Fruit fly (Drosophila melanogaster): Measurements from ENCODE around the gene CecC.

The CecC gene

dm6 chr3R:30208766-30209484 lies 7.4 kb upstream of the CecC start, which contains the start of gene RpS7 (continued):
- TF ChIP-seq CG10274 (GFP tag; optimal IDR thresholded peaks at IDR 0.05) (peak; percentile 58), Eip74EF (GFP tag; optimal IDR thresholded peaks at IDR 0.05) (peak in 1 of 2 experiments; percentile 75), HLHmδ (GFP tag; optimal IDR thresholded peaks at IDR 0.05) (peak; percentile 96), CG13123 (GFP tag; optimal IDR thresholded peaks at IDR 0.05) (no peak), Bgb (GFP tag; IDR thresholded peaks at IDR 0.05; ENCODE audit: partially characterized antibody) (peak; percentile 96), bab2 (GFP tag; optimal IDR thresholded peaks at IDR 0.05) (peak; percentile 23), run (tag; optimal IDR thresholded peaks at IDR 0.05) (peak; percentile 67), CG10543 (GFP tag; optimal IDR thresholded peaks at IDR 0.05) (peak; percentile 88), en (GFP tag; optimal IDR thresholded peaks at IDR 0.05) (no peak), nom (GFP tag; optimal IDR thresholded peaks at IDR 0.05) (peak; percentile 90), Hey (tag; optimal IDR thresholded peaks at IDR 0.05) (peak; percentile 74), CG32767 (GFP tag; IDR thresholded peaks at IDR 0.05) (0 out of 2 replicates have a peak, but pooled peaks have one; percentile 43), CG6791 (GFP tag; IDR thresholded peaks at IDR 0.05; ENCODE audit: partially characterized antibody) (peak; percentile 94), rib (GFP tag; IDR thresholded peaks at IDR 0.05) (peak; percentile 66), Sox100B (GFP tag; optimal IDR thresholded peaks at IDR 0.05) (peak; percentile 87), tio (GFP tag; optimal IDR thresholded peaks at IDR 0.05) (peak; percentile 58), CG15514 (GFP tag; optimal IDR thresholded peaks at IDR 0.05) (peak; percentile 73), lab (GFP tag; optimal IDR thresholded peaks at IDR 0.05) (peak; percentile 89), Hmx (GFP tag; optimal IDR thresholded peaks at IDR 0.05) (no peak), Vsx1 (GFP tag; optimal IDR thresholded peaks at IDR 0.05) (peak; percentile 74), Six4 (GFP tag; optimal IDR thresholded peaks at IDR 0.05) (peak; percentile 23), E2f1 (GFP tag; IDR thresholded peaks at IDR 0.05) (peak; percentile 62), jing (GFP tag; optimal IDR thresholded peaks at IDR 0.05) (no peak), CG15269 (tag; optimal IDR thresholded peaks at IDR 0.05) (peak; percentile 75), CG6175 (GFP tag; IDR thresholded peaks at IDR 0.05) (peak; percentile 67; the same call in 1 of the 3 replicates), CG1832 (GFP tag; optimal IDR thresholded peaks at IDR 0.05) (no peak), Hr51 (GFP tag; optimal IDR thresholded peaks at IDR 0.05) (peak; percentile 13 to 57), Sry-β (GFP tag; optimal IDR thresholded peaks at IDR 0.05) (peak; percentile 27), Ravus (GFP tag; IDR thresholded peaks at IDR 0.05) (no peak), CG14667 (GFP tag; IDR thresholded peaks at IDR 0.05) (no peak), fd96Cb (tag; optimal IDR thresholded peaks at IDR 0.05) (peak; percentile 8), CG9727 (GFP tag; optimal IDR thresholded peaks at IDR 0.05) (peak; percentile 89), CG18262 (tag; optimal IDR thresholded peaks at IDR 0.05) (peak; percentile 69), vvl (GFP tag; IDR thresholded peaks at IDR 0.05) (peak; percentile 80), lmd (GFP tag; IDR thresholded peaks at IDR 0.05) (peak; percentile 55), CG13424 (tag; optimal IDR thresholded peaks at IDR 0.05) (peak; percentile 20), ATbp (GFP tag; optimal IDR thresholded peaks at IDR 0.05) (peak; percentile 67), abd-A (tag; optimal IDR thresholded peaks at IDR 0.05) (no peak), crol (GFP tag; IDR thresholded peaks at IDR 0.05) (0 out of 2 replicates have a peak, but pooled peaks have one; percentile 24), unc-4 (GFP tag; IDR thresholded peaks at IDR 0.05; ENCODE audit: partially characterized antibody) (peak; percentile 96), crc (GFP tag; optimal IDR thresholded peaks at IDR 0.05) (peak; percentile 30), ranshi (GFP tag; IDR thresholded peaks at IDR 0.05) (peak; percentile 80), fd64A (GFP tag; optimal IDR thresholded peaks at IDR 0.05) (peak; percentile 79), CG13775 (GFP tag; optimal IDR thresholded peaks at IDR 0.05) (peak; percentile 86), jumu (GFP tag; optimal IDR thresholded peaks at IDR 0.05) (peak; percentile 34), CG4360 (GFP tag; IDR thresholded peaks at IDR 0.05) (peak; percentile 43; the same call in 1 of the 2 replicates), CG1024 (GFP tag; IDR thresholded peaks at IDR 0.05) (peak; percentile 67), CG43689 (GFP tag; IDR thresholded peaks at IDR 0.05) (peak; percentile 57; the same call in 1 of the 2 replicates)

Data from whole organism, embryonic.